Worm (Caenorhabditis elegans) whole organism, L2 larva: Measurements from ENCODE around the gene nas-8.

ENCODE experiments used
- R02D3.7 ChIP-seq: fragments of 150-350 bp; optimal IDR thresholded peaks from 2 replicates; lab custom pipeline; 2014; ENCODE audit warnings: missing biosample characterization, missing genetic modification characterization
- ama-1 ChIP-seq: fragments of 150-350 bp; optimal IDR thresholded peaks from 2 replicates; lab custom pipeline; 2018; ENCODE audit warnings: inconsistent platforms
- elt-1 ChIP-seq: fragments of 150-350 bp; optimal IDR thresholded peaks from 2 replicates; lab custom pipeline; 2014; ENCODE audit warnings: missing biosample characterization, missing genetic modification characterization
- lin-39 ChIP-seq: fragments of 150-350 bp; optimal IDR thresholded peaks from 2 replicates; lab custom pipeline; 2014; ENCODE audit warnings: missing biosample characterization, missing genetic modification reagents, missing genetic modification characterization
- nhr-11 ChIP-seq: fragments of 150-350 bp; optimal IDR thresholded peaks from 2 replicates; lab custom pipeline; 2014; ENCODE audit warnings: missing biosample characterization, missing genetic modification characterization
- nhr-237 ChIP-seq: fragments of 150-350 bp; optimal IDR thresholded peaks from 2 replicates; lab custom pipeline; 2014; ENCODE audit warnings: missing biosample characterization, missing genetic modification characterization
- snpc-4 ChIP-seq: fragments of 150-350 bp; optimal IDR thresholded peaks from 2 replicates; lab custom pipeline; 2014; ENCODE audit warnings: missing biosample characterization, missing genetic modification characterization
- unc-55 ChIP-seq: fragments of 150-350 bp; sonication (generic microtip); optimal IDR thresholded peaks from 3 replicates; lab custom pipeline; 2014; ENCODE audit warnings: missing biosample characterization, missing genetic modification reagents, missing genetic modification characterization
- zag-1 ChIP-seq: fragments of 150-350 bp; optimal IDR thresholded peaks from 2 replicates; lab custom pipeline; 2014; ENCODE audit warnings: missing biosample characterization, missing genetic modification characterization

DNA sequence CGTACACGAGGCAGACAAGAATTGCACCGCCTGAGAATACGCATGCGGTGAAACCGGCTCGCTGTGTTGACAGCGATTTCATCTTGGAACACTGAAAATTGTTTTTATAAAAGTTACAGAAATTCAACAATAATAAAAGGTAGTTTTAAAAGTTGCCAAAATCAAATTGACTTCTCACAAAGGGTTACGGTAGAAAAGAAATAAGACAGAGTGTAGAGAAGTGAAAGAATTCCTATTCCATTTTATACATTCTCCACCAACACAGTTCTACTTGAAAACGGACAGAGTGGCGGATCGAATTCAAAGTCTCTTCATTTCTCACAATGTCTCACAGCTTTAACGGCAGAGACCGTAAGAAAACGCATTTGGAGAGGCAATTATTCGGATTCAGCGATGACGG lies 37.7 kb downstream of the nas-8 start, which contains the start of gene col-113:
- TF ChIP-seq R02D3.7 (tag; lab: Kevin White, UChicago) (no peak), elt-1 (tag; lab: Kevin White, UChicago) (no peak), ama-1 (lab: Kevin White, UChicago) (no peak), zag-1 (no peak), snpc-4 (tag; lab: Kevin White, UChicago) (no peak), lin-39 (tag; lab: Kevin White, UChicago) (no peak), unc-55 (GFP tag; lab: Kevin White, UChicago) (no peak), nhr-237 (tag; lab: Kevin White, UChicago) (no peak), nhr-11 (tag; lab: Kevin White, UChicago) (no peak)
